Worm (Caenorhabditis elegans): ENCODE data around the gene F09G8.5.

The F09G8.5 gene

DNA sequence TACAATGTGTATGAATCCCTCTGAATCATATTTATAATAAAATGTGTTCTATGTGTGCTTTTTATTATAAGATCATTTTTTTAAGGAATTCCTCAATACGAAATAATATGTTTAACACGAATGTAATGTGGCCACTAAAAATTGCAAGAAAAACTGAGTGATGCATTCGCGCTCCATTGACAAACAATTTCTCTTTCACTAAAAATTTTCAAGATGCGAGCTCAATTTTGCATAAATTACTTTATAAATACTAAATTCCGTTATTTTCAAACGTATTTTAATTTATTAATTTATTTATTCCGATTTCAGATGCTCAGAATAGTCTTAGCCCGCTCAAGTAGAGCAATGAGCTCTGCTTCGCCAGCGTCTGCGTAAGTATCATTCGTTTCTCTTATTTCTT, 11.0 kb downstream of the F09G8.5 start, which contains the start of gene mrps-9:
TSS of gene mrps-9 (plus strand) at position 310 of the 400 bp plus-strand sequence.
- TF ChIP-seq nhr-76 (tag; optimal IDR thresholded peaks at IDR 0.05) (no peak), ceh-83 (GFP tag; optimal IDR thresholded peaks at IDR 0.05) (peak; percentile 58), M03D4.4 (tag; optimal IDR thresholded peaks at IDR 0.05) (no peak), ceh-39 (tag; optimal IDR thresholded peaks at IDR 0.05) (no peak), cnd-1 (tag; optimal IDR thresholded peaks at IDR 0.05) (no peak), drap-1 (GFP tag; optimal IDR thresholded peaks at IDR 0.05) (no peak), pha-4 (tag; optimal IDR thresholded peaks at IDR 0.05) (no peak), sem-2 (GFP tag; optimal IDR thresholded peaks at IDR 0.05) (no peak), blmp-1 (tag; optimal IDR thresholded peaks at IDR 0.05) (peak; percentile 0)

DNA sequence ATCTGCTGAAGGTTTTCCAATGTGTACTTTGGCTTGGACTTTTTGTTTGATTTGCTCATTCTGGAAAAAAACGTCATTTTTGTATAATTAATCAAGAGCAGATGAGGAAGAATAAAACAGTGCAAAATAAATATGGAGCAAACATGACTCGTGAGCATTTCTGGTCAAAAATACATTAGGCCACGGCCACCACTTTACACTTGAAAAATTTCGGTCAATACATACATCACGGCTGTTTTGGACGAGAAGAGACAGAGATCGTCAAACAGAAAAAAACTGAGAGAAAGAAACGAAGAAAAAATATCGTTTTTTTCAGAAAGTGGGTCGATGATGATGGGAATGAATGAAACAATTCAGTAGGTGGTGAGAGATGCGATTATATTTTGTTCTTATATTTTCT, 13.5 kb downstream of the F09G8.5 start, which contains the start of the genes F09G8.7 and crn-7:
TSS of gene F09G8.7 (minus strand) at position 60 of the 400 bp plus-strand sequence.
TSS of gene crn-7 (plus strand) at position 236 of the 400 bp plus-strand sequence.
- TF ChIP-seq unc-120 (tag; optimal IDR thresholded peaks at IDR 0.05; ENCODE audit: poor library complexity, severe bottlenecking) (no peak), mep-1 (tag; optimal IDR thresholded peaks at IDR 0.05) (peak; percentile 2)

- TF ChIP-seq elt-1 (tag; optimal IDR thresholded peaks at IDR 0.05; ENCODE audit: borderline replicate concordance, insufficient read depth) (no peak), nhr-237 (tag; optimal IDR thresholded peaks at IDR 0.05) (no peak), ceh-83 (GFP tag; optimal IDR thresholded peaks at IDR 0.05) (no peak), nhr-76 (tag; optimal IDR thresholded peaks at IDR 0.05) (no peak), nhr-28 (tag; optimal IDR thresholded peaks at IDR 0.05) (no peak), mls-2 (tag; optimal IDR thresholded peaks at IDR 0.05) (no peak), snpc-4 (tag; optimal IDR thresholded peaks at IDR 0.05) (no peak), sem-2 (GFP tag; optimal IDR thresholded peaks at IDR 0.05) (no peak), M03D4.4 (tag; optimal IDR thresholded peaks at IDR 0.05) (no peak), ces-1 (GFP tag; optimal IDR thresholded peaks at IDR 0.05) (no peak), elt-3 (tag; optimal IDR thresholded peaks at IDR 0.05) (no peak), blmp-1 (tag; optimal IDR thresholded peaks at IDR 0.05) (no peak), unc-39 (tag; optimal IDR thresholded peaks at IDR 0.05) (no peak), lin-13 (tag; optimal IDR thresholded peaks at IDR 0.05) (no peak), zip-8 (tag; optimal IDR thresholded peaks at IDR 0.05) (no peak), pha-4 (tag; optimal IDR thresholded peaks at IDR 0.05) (no peak), nhr-12 (tag; optimal IDR thresholded peaks at IDR 0.05) (no peak), unc-62 (GFP tag; optimal IDR thresholded peaks at IDR 0.05) (no peak), bed-3 (GFP tag; optimal IDR thresholded peaks at IDR 0.05) (no peak), ztf-11 (tag; optimal IDR thresholded peaks at IDR 0.05) (no peak)
Measured at ce11 chrIII:8271676-8272225, 17.0 kb downstream of the F09G8.5 start, which contains the start of the genes mps-4 and F09G8.10. Gene mps-4, minus strand, starts transcription at chrIII:8271776. Gene F09G8.10, minus strand, starts transcription at chrIII:8272175.

DNA sequence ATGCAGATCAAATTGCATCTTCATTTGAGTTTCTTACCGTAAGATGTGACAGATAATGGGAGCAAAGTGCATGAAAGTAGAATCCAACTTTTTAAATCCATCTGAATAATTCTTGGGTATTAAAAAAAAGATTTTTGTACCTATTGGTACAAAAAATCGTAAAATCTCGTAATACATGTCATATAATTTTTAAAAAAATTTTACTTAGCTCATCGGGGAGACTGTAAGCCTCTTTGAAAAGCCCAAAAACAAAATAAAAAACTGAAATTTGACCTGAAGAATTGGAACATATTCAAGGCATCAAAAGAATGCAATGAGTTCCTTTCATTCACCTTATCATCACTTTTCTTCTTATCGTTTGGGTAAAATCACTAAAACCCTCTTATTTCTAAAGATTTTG, 21.1 kb downstream of the F09G8.5 start, which contains the start of gene clec-160:
TSS of gene clec-160 (minus strand) at position 101 of the 400 bp plus-strand sequence.
- TF ChIP-seq ces-1 (GFP tag; optimal IDR thresholded peaks at IDR 0.05) (no peak), mab-5 (tag; optimal IDR thresholded peaks at IDR 0.05) (no peak), ztf-11 (tag; optimal IDR thresholded peaks at IDR 0.05) (no peak)

- TF ChIP-seq mep-1 (tag; optimal IDR thresholded peaks at IDR 0.05) (no peak), sptf-1 (tag; optimal IDR thresholded peaks at IDR 0.05) (no peak), flh-1 (GFP tag; optimal IDR thresholded peaks at IDR 0.05) (no peak)
Measured at ce11 chrIII:8278801-8279200, 24.0 kb downstream of the F09G8.5 start, which contains the start of gene mig-10. Gene mig-10, plus strand, starts transcription at chrIII:8279101.

DNA sequence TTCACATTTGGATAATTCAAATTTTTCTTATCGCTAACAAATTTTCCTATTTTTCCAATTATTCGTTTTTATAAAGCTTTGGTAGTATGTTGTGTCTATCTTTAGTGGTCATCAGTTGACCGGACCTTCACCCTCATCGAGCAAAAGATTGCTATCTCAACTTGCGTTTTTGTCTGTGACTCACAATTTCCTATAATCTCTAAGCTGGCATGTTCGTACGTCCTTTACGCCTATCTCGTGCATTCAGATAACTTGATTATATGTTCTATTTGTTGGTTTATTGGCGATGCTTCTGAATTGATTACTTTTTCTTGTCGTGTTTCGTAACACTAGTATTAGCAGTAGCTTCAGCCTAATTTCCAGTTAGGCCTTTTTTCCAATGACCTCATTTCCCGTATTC, 24.8 kb downstream of the F09G8.5 start:
- TF ChIP-seq lin-32 (GFP tag; optimal IDR thresholded peaks at IDR 0.05) (no peak), unc-62 (GFP tag; optimal IDR thresholded peaks at IDR 0.05) (no peak), blmp-1 (tag; optimal IDR thresholded peaks at IDR 0.05) (no peak), pha-4 (tag; optimal IDR thresholded peaks at IDR 0.05) (no peak), snpc-4 (tag; optimal IDR thresholded peaks at IDR 0.05) (no peak), mep-1 (tag; optimal IDR thresholded peaks at IDR 0.05) (no peak), ces-1 (GFP tag; optimal IDR thresholded peaks at IDR 0.05) (peak; percentile 74), tbx-8 (GFP tag; optimal IDR thresholded peaks at IDR 0.05) (no peak), lin-13 (tag; optimal IDR thresholded peaks at IDR 0.05) (no peak), ceh-39 (tag; optimal IDR thresholded peaks at IDR 0.05) (no peak), ham-2 (GFP tag; optimal IDR thresholded peaks at IDR 0.05) (no peak), bed-3 (GFP tag; optimal IDR thresholded peaks at IDR 0.05) (no peak), nhr-28 (tag; optimal IDR thresholded peaks at IDR 0.05) (no peak), mls-2 (tag; optimal IDR thresholded peaks at IDR 0.05) (no peak), drap-1 (GFP tag; optimal IDR thresholded peaks at IDR 0.05) (no peak), nhr-2 (tag; optimal IDR thresholded peaks at IDR 0.05) (peak; percentile 75), elt-1 (tag; optimal IDR thresholded peaks at IDR 0.05; ENCODE audit: borderline replicate concordance, insufficient read depth) (peak; percentile 96), sem-2 (GFP tag; optimal IDR thresholded peaks at IDR 0.05) (no peak), cnd-1 (tag; optimal IDR thresholded peaks at IDR 0.05) (no peak), ceh-43 (GFP tag; optimal IDR thresholded peaks at IDR 0.05) (no peak)
